Worm (Caenorhabditis elegans) whole organism, L4 larva: ENCODE results near the gene Y49F6B.8.

Experiments
- D1046.2 ChIP-seq: fragments of 200-800 bp; sonication (Bioruptor generic); IDR thresholded peaks from 2 replicates; pipeline ENCODE4 v1.3.6; 2022; ENCODE audit warnings: missing genetic modification characterization, missing compliant biosample characterization
- F49E8.2 ChIP-seq: sonication (generic microtip); optimal IDR thresholded peaks from 2 replicates; lab custom pipeline; 2016; ENCODE audit warnings: missing compliant biosample characterization, mild to moderate bottlenecking, missing genetic modification characterization, borderline replicate concordance
- Y48G9A.11 ChIP-seq: fragments of 200-800 bp; sonication (Bioruptor generic); IDR thresholded peaks from 2 replicates; pipeline ENCODE4 v1.3.6; 2022; ENCODE audit warnings: missing genetic modification reagents, missing genetic modification characterization, missing compliant biosample characterization
- arid-1 ChIP-seq: fragments of 200-800 bp; sonication (Bioruptor generic); conservative IDR thresholded peaks from 2 replicates; pipeline ENCODE4 v1.3.6; 2022; ENCODE audit warnings: missing genetic modification reagents, missing genetic modification characterization, missing compliant biosample characterization
- ceh-20 ChIP-seq: fragments of 200-800 bp; sonication (Bioruptor generic); IDR thresholded peaks from 2 replicates; pipeline ENCODE4 v1.3.6; 2022; ENCODE audit warnings: missing genetic modification reagents, missing genetic modification characterization, missing compliant biosample characterization
- ceh-32 ChIP-seq: sonication (generic microtip); optimal IDR thresholded peaks from 2 replicates; lab custom pipeline; 2016; ENCODE audit warnings: mild to moderate bottlenecking, missing genetic modification characterization, missing compliant biosample characterization; ENCODE audit not compliant: poor library complexity
- ceh-82 ChIP-seq: sonication (generic microtip); optimal IDR thresholded peaks from 2 replicates; lab custom pipeline; 2017; ENCODE audit warnings: missing biosample characterization, missing genetic modification characterization
- ces-1 ChIP-seq: fragments of 150-350 bp; sonication (generic microtip); optimal IDR thresholded peaks from 4 replicates; lab custom pipeline; 2014; ENCODE audit warnings: missing biosample characterization, missing genetic modification reagents, missing genetic modification characterization
- ctbp-1 ChIP-seq: fragments of 200-800 bp; sonication (Bioruptor generic); IDR thresholded peaks from 2 replicates; pipeline ENCODE4 v1.3.6; 2022; ENCODE audit warnings: missing genetic modification reagents, missing genetic modification characterization, missing compliant biosample characterization
- dmd-8 ChIP-seq: fragments of 200-800 bp; sonication (Bioruptor generic); IDR thresholded peaks from 2 replicates; pipeline ENCODE4 v1.3.6; 2022; ENCODE audit warnings: missing genetic modification characterization, missing compliant biosample characterization
- dmd-9 ChIP-seq: fragments of 200-800 bp; sonication (Bioruptor generic); IDR thresholded peaks from 2 replicates; pipeline ENCODE4 v1.3.6; 2022; ENCODE audit warnings: missing genetic modification reagents, missing genetic modification characterization, missing compliant biosample characterization
- dpl-1 ChIP-seq: fragments of 150-350 bp; optimal IDR thresholded peaks from 2 replicates; lab custom pipeline; 2014; ENCODE audit warnings: missing biosample characterization, missing genetic modification reagents, missing genetic modification characterization
- duxl-1 ChIP-seq: sonication (generic microtip); optimal IDR thresholded peaks from 2 replicates; lab custom pipeline; 2016; ENCODE audit warnings: mild to moderate bottlenecking, missing genetic modification characterization, moderate library complexity, missing compliant biosample characterization; ENCODE audit not compliant: poor library complexity
- egl-27 ChIP-seq: sonication (generic microtip); optimal IDR thresholded peaks from 3 replicates; lab custom pipeline; 2017; ENCODE audit warnings: missing biosample characterization, missing genetic modification reagents, missing genetic modification characterization
- fkh-10 ChIP-seq: fragments of 150-350 bp; optimal IDR thresholded peaks from 2 replicates; lab custom pipeline; 2014; ENCODE audit warnings: missing biosample characterization, missing genetic modification reagents, missing genetic modification characterization
- fos-1 ChIP-seq: fragments of 150-350 bp; optimal IDR thresholded peaks from 2 replicates; lab custom pipeline; 2014; ENCODE audit warnings: missing biosample characterization, missing genetic modification characterization
- jun-1 ChIP-seq: fragments of 150-350 bp; optimal IDR thresholded peaks from 2 replicates; lab custom pipeline; 2014; ENCODE audit warnings: missing biosample characterization, missing genetic modification reagents, missing genetic modification characterization
- lin-13 ChIP-seq: fragments of 150-350 bp; optimal IDR thresholded peaks from 2 replicates; lab custom pipeline; 2014; ENCODE audit warnings: missing biosample characterization, missing genetic modification reagents, missing genetic modification characterization
- lin-15B ChIP-seq: fragments of 150-350 bp; sonication (generic microtip); optimal IDR thresholded peaks from 3 replicates; lab custom pipeline; 2014; ENCODE audit warnings: missing biosample characterization, missing genetic modification characterization
- lin-39 ChIP-seq: fragments of 150-350 bp; optimal IDR thresholded peaks from 2 replicates; lab custom pipeline; 2014; ENCODE audit warnings: missing biosample characterization, missing genetic modification reagents, missing genetic modification characterization
- mdl-1 ChIP-seq, 2 experiments: fragments of 150-350 bp in 1 of 2; sonication (generic microtip) in 1 of 2; optimal IDR thresholded peaks; 2 replicates each; lab custom pipeline; 2014 to 2017; ENCODE audit warnings: missing biosample characterization in 2 of 2, missing genetic modification characterization in 2 of 2
- mep-1 ChIP-seq: fragments of 150-350 bp; sonication (generic microtip); optimal IDR thresholded peaks from 3 replicates; lab custom pipeline; 2014; ENCODE audit warnings: missing biosample characterization, missing genetic modification characterization
- mes-2 ChIP-seq: sonication (generic microtip); optimal IDR thresholded peaks from 2 replicates; lab custom pipeline; 2016; ENCODE audit warnings: missing genotype, mild to moderate bottlenecking, missing genetic modification characterization, missing compliant biosample characterization; ENCODE audit not compliant: poor library complexity, severe bottlenecking
- mxl-2 ChIP-seq: fragments of 200-800 bp; sonication (Bioruptor generic); conservative IDR thresholded peaks from 2 replicates; pipeline ENCODE4 v1.3.6; 2022; ENCODE audit warnings: missing genetic modification reagents, missing genetic modification characterization, missing compliant biosample characterization
- mxl-3 ChIP-seq: fragments of 200-800 bp; sonication (Bioruptor generic); optimal IDR thresholded peaks from 2 replicates; lab custom pipeline; 2018; ENCODE audit warnings: mild to moderate bottlenecking, missing genetic modification characterization, missing compliant biosample characterization
- nhr-10 ChIP-seq: fragments of 150-350 bp; optimal IDR thresholded peaks from 2 replicates; lab custom pipeline; 2014; ENCODE audit warnings: missing biosample characterization, missing genetic modification characterization
- nhr-102 ChIP-seq: sonication (generic microtip); optimal IDR thresholded peaks from 2 replicates; lab custom pipeline; 2016; ENCODE audit warnings: mild to moderate bottlenecking, missing genetic modification characterization, moderate library complexity, missing compliant biosample characterization
- nhr-237 ChIP-seq: sonication (generic microtip); optimal IDR thresholded peaks from 2 replicates; lab custom pipeline; 2017; ENCODE audit warnings: missing biosample characterization, missing genetic modification characterization
- nhr-25 ChIP-seq: sonication (generic microtip); optimal IDR thresholded peaks from 2 replicates; lab custom pipeline; 2017; ENCODE audit warnings: missing genetic modification characterization, mild to moderate bottlenecking, missing compliant biosample characterization, antibody characterized with exemption, moderate library complexity, borderline replicate concordance; ENCODE audit not compliant: insufficient read depth
- nhr-76 ChIP-seq: fragments of 150-350 bp; optimal IDR thresholded peaks from 2 replicates; lab custom pipeline; 2014; ENCODE audit warnings: missing biosample characterization, missing genetic modification characterization
- nhr-77 ChIP-seq: fragments of 150-350 bp; optimal IDR thresholded peaks from 2 replicates; lab custom pipeline; 2014; ENCODE audit warnings: missing biosample characterization, missing genetic modification characterization
- pha-4 ChIP-seq, 2 experiments: fragments of 150-350 bp in 1 of 2; fragments of 200-800 bp in 1 of 2; sonication (Bioruptor generic) in 1 of 2; IDR thresholded peaks in 1 of 2; optimal IDR thresholded peaks in 1 of 2; 2 replicates each; pipeline versions ENCODE4 v1.3.6 to Lab custom; 2014 to 2022; ENCODE audit warnings: missing genetic modification characterization in 2 of 2, missing genetic modification reagents in 2 of 2, missing biosample characterization in 1 of 2, missing compliant biosample characterization in 1 of 2
- php-3 ChIP-seq: fragments of 200-800 bp; sonication (Bioruptor generic); IDR thresholded peaks from 2 replicates; pipeline ENCODE4 v1.3.6; 2022; ENCODE audit warnings: missing genetic modification reagents, missing genetic modification characterization, missing compliant biosample characterization
- pqm-1 ChIP-seq: sonication (generic microtip); optimal IDR thresholded peaks from 2 replicates; lab custom pipeline; 2017; ENCODE audit warnings: missing biosample characterization, missing genetic modification characterization
- rbr-2 ChIP-seq: sonication (generic microtip); optimal IDR thresholded peaks from 2 replicates; lab custom pipeline; 2016; ENCODE audit warnings: missing genotype, missing genetic modification characterization, missing compliant biosample characterization
- set-16 ChIP-seq: fragments of 200-800 bp; sonication (Bioruptor generic); IDR thresholded peaks from 2 replicates; pipeline ENCODE4 v1.3.6; 2022; ENCODE audit warnings: missing genetic modification reagents, missing genetic modification characterization, missing compliant biosample characterization
- skn-1 ChIP-seq: fragments of 150-350 bp; optimal IDR thresholded peaks from 2 replicates; lab custom pipeline; 2014; ENCODE audit warnings: missing biosample characterization, missing genetic modification characterization
- snpc-1.2 ChIP-seq: fragments of 200-800 bp; sonication (Bioruptor generic); IDR thresholded peaks from 2 replicates; pipeline ENCODE4 v1.3.6; 2022; ENCODE audit warnings: missing genetic modification reagents, missing genetic modification characterization, missing compliant biosample characterization
- snpc-4 ChIP-seq: fragments of 150-350 bp; optimal IDR thresholded peaks from 2 replicates; lab custom pipeline; 2014; ENCODE audit warnings: missing biosample characterization, missing genetic modification characterization
- spr-1 ChIP-seq: sonication (generic microtip); optimal IDR thresholded peaks from 2 replicates; lab custom pipeline; 2016; ENCODE audit warnings: mild to moderate bottlenecking, missing genetic modification characterization, missing compliant biosample characterization
- tag-97 ChIP-seq: fragments of 200-800 bp; sonication (Bioruptor generic); IDR thresholded peaks from 2 replicates; pipeline ENCODE4 v1.3.6; 2022; ENCODE audit warnings: missing genetic modification characterization, missing compliant biosample characterization
- tra-1 ChIP-seq: fragments of 200-800 bp; sonication (Bioruptor generic); IDR thresholded peaks from 2 replicates; pipeline ENCODE4 v1.3.6; 2022; ENCODE audit warnings: missing genetic modification reagents, missing genetic modification characterization, missing compliant biosample characterization
- unc-130 ChIP-seq: sonication (generic microtip); optimal IDR thresholded peaks from 2 replicates; lab custom pipeline; 2016; ENCODE audit warnings: missing genetic modification reagents, missing genetic modification characterization, missing compliant biosample characterization
- unc-39 ChIP-seq: sonication (generic microtip); optimal IDR thresholded peaks from 2 replicates; lab custom pipeline; 2017; ENCODE audit warnings: missing biosample characterization, missing genetic modification characterization
- unc-62 ChIP-seq, 3 experiments: fragments of 150-350 bp in 1 of 3; sonication (generic microtip); optimal IDR thresholded peaks in 2 of 3; peaks in 1 of 3; 1 replicate in 1 of 3; 2 replicates in 2 of 3; lab custom pipeline; 2014 to 2017; ENCODE audit warnings: missing biosample characterization in 3 of 3, missing genetic modification characterization in 3 of 3, missing genetic modification reagents in 3 of 3, missing genotype in 1 of 3
- vab-7 ChIP-seq: fragments of 200-800 bp; sonication (Bioruptor generic); IDR thresholded peaks from 2 replicates; pipeline ENCODE4 v1.3.6; 2022; ENCODE audit warnings: missing genetic modification reagents, missing genetic modification characterization, missing compliant biosample characterization
- zfp-2 ChIP-seq: sonication (generic microtip); optimal IDR thresholded peaks from 2 replicates; lab custom pipeline; 2016; ENCODE audit warnings: mild to moderate bottlenecking, missing genetic modification characterization, missing compliant biosample characterization
- ztf-7 ChIP-seq: fragments of 150-350 bp; optimal IDR thresholded peaks from 2 replicates; lab custom pipeline; 2014; ENCODE audit warnings: missing biosample characterization, missing genetic modification characterization

Y49F6B.8 gene

ce11 chrII:3502520-3503323 is 21.2 kb upstream of the Y49F6B.8 start, which contains the start of the genes col-71 and Y49F6B.2 (continued):
- TF ChIP-seq ceh-82 (tag; lab: Kevin White, UChicago) (no peak), mdl-1 (tag; optimal IDR thresholded peaks at IDR 0.05; lab: Kevin White, UChicago) (no peak), egl-27 (tag; lab: Kevin White, UChicago) (no peak), mes-2 (tag; lab: Kevin White, UChicago) (peak; percentile 99), ctbp-1 (0 out of 2 replicates have a peak, but pooled peaks have one; percentile 49), nhr-102 (no peak), mxl-2 (GFP tag; lab: Robert Waterston, UW) (no peak), dpl-1 (GFP tag; lab: Kevin White, UChicago) (peak; percentile 70), pha-4 (GFP tag; IDR thresholded peaks at IDR 0.05; lab: Robert Waterston, UW) (0 out of 2 replicates have a peak, but pooled peaks have one; percentile 18), pha-4 (tag; optimal IDR thresholded peaks at IDR 0.05; lab: Kevin White, UChicago) (no peak), mep-1 (tag; lab: Kevin White, UChicago) (peak; percentile 65), lin-13 (GFP tag; lab: Kevin White, UChicago) (peak; percentile 70), tag-97 (GFP tag; lab: Robert Waterston, UW) (no peak), nhr-10 (tag; lab: Kevin White, UChicago) (no peak), lin-39 (tag; lab: Kevin White, UChicago) (no peak), snpc-4 (no peak), arid-1 (GFP tag; lab: Robert Waterston, UW) (0 out of 2 replicates have a peak, but pooled peaks have one; percentile 7), jun-1 (no peak), Y48G9A.11 (GFP tag; lab: Robert Waterston, UW) (peak; percentile 85), ceh-20 (no peak), nhr-77 (tag; lab: Kevin White, UChicago) (peak; percentile 4), spr-1 (tag; lab: Kevin White, UChicago) (no peak), dmd-9 (peak; percentile 64; the same call in 1 of the 2 replicates), dmd-8 (no peak), ztf-7 (tag; lab: Kevin White, UChicago) (no peak), pqm-1 (tag; lab: Kevin White, UChicago) (no peak), snpc-1.2 (GFP tag; lab: Robert Waterston, UW) (no peak), ces-1 (GFP tag; lab: Kevin White, UChicago) (peak; percentile 95), ceh-32 (tag; lab: Kevin White, UChicago) (no peak), mxl-3 (GFP tag; lab: Kevin White, UChicago) (no peak), fkh-10 (peak; percentile 66), vab-7 (GFP tag; lab: Robert Waterston, UW) (no peak), fos-1 (no peak), F49E8.2 (tag; lab: Kevin White, UChicago) (no peak), unc-130 (peak; percentile 91), nhr-76 (tag; lab: Kevin White, UChicago) (no peak), unc-62 (GFP tag; optimal IDR thresholded peaks at IDR 0.05 in 1 of 2; lab: Kevin White, UChicago) (peak in 1 of 2 experiments; percentile 97), unc-62 (tag; optimal IDR thresholded peaks at IDR 0.05; lab: Kevin White, UChicago) (no peak), zfp-2 (tag; lab: Kevin White, UChicago) (no peak), skn-1 (tag; lab: Kevin White, UChicago) (no peak), unc-39 (no peak), D1046.2 (0 out of 2 replicates have a peak, but pooled peaks have one; percentile 52), duxl-1 (tag; lab: Kevin White, UChicago) (peak; percentile 67), nhr-237 (tag; lab: Kevin White, UChicago) (no peak), rbr-2 (tag; lab: Kevin White, UChicago) (peak; percentile 78), php-3 (0 out of 2 replicates have a peak, but pooled peaks have one; percentile 30), tra-1 (GFP tag; lab: Robert Waterston, UW) (no peak), lin-15B (tag; lab: Kevin White, UChicago) (peak; percentile 40), set-16 (GFP tag; lab: Robert Waterston, UW) (no peak), nhr-25 (tag; lab: Kevin White, UChicago) (no peak)
